Worm (Caenorhabditis elegans) whole organism, L1 larva: Measurements from ENCODE around the gene srd-27.

ENCODE experiments used
- ama-1 ChIP-seq: fragments of 150-350 bp; optimal IDR thresholded peaks from 2 replicates; lab custom pipeline; 2014
- dpl-1 ChIP-seq, 3 experiments: fragments of 150-350 bp in 2 of 3; sonication (generic microtip) in 1 of 3; optimal IDR thresholded peaks; 2 replicates each; lab custom pipeline; 2014 to 2017; ENCODE audit warnings: missing biosample characterization in 3 of 3, missing genetic modification characterization in 3 of 3, missing genetic modification reagents in 3 of 3
- hlh-4 ChIP-seq: sonication (generic microtip); optimal IDR thresholded peaks from 2 replicates; lab custom pipeline; 2016; ENCODE audit warnings: mild to moderate bottlenecking, missing genetic modification characterization, missing compliant biosample characterization
- lin-15B ChIP-seq: fragments of 150-350 bp; sonication (generic microtip); optimal IDR thresholded peaks from 3 replicates; lab custom pipeline; 2014; ENCODE audit warnings: missing biosample characterization, missing genetic modification characterization
- mep-1 ChIP-seq: fragments of 150-350 bp; optimal IDR thresholded peaks from 2 replicates; lab custom pipeline; 2014; ENCODE audit warnings: missing biosample characterization, missing genetic modification characterization
- nhr-12 ChIP-seq: sonication (generic microtip); optimal IDR thresholded peaks from 2 replicates; lab custom pipeline; 2017; ENCODE audit warnings: missing biosample characterization, missing genetic modification characterization
- nhr-237 ChIP-seq: fragments of 150-350 bp; optimal IDR thresholded peaks from 2 replicates; lab custom pipeline; 2014; ENCODE audit warnings: missing biosample characterization, missing genetic modification characterization
- nhr-28 ChIP-seq: fragments of 150-350 bp; optimal IDR thresholded peaks from 2 replicates; lab custom pipeline; 2014; ENCODE audit warnings: missing biosample characterization, missing genetic modification characterization
- nhr-47 ChIP-seq: sonication (generic microtip); optimal IDR thresholded peaks from 2 replicates; lab custom pipeline; 2016; ENCODE audit warnings: mild to moderate bottlenecking, missing genetic modification characterization, moderate library complexity, missing compliant biosample characterization
- snpc-4 ChIP-seq: fragments of 150-350 bp; optimal IDR thresholded peaks from 2 replicates; lab custom pipeline; 2014; ENCODE audit warnings: missing biosample characterization, missing genetic modification characterization

DNA sequence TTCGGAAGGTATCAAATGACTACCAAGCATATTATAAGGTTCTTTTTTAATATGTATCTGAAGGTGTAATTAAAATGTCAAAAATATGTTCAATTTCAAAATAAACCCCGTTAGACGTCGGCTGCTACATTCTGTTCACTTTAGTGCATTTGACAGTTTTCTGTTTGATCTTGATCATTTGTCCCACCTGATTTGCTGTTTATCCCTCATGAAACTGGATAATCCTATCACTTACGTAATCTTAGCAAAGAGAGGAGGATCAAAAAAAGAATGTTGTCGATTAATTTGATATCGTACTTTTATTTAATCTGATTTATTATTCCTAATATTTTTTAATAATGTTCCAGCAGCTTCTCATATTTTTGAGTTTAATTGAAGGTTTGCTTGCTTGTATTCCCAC, 7.3 kb downstream of the srd-27 start, which contains the start of gene F54B8.1:
- TF ChIP-seq nhr-237 (tag; lab: Kevin White, UChicago) (no peak), snpc-4 (tag; lab: Kevin White, UChicago) (no peak), dpl-1 (GFP tag; optimal IDR thresholded peaks at IDR 0.05; lab: Kevin White, UChicago) (no peak), hlh-4 (no peak), mep-1 (tag; lab: Kevin White, UChicago) (no peak), nhr-12 (tag; lab: Kevin White, UChicago) (no peak), nhr-28 (tag; lab: Kevin White, UChicago) (no peak), ama-1 (no peak), lin-15B (tag; lab: Kevin White, UChicago) (no peak), nhr-47 (tag; lab: Kevin White, UChicago) (no peak)
